Worm (Caenorhabditis elegans) whole organism, L2 larva: Measurements from ENCODE around the gene unc-84.

Experiments
- blmp-1 ChIP-seq: sonication (generic microtip); optimal IDR thresholded peaks from 2 replicates; lab custom pipeline; 2017; ENCODE audit warnings: missing genetic modification characterization, mild to moderate bottlenecking, missing compliant biosample characterization, antibody characterized with exemption, moderate library complexity; ENCODE audit not compliant: insufficient read depth
- crh-2 ChIP-seq: sonication (generic microtip); optimal IDR thresholded peaks from 2 replicates; lab custom pipeline; 2017; ENCODE audit warnings: missing biosample characterization, missing genetic modification characterization
- dmd-4 ChIP-seq: sonication (generic microtip); optimal IDR thresholded peaks from 2 replicates; lab custom pipeline; 2017; ENCODE audit warnings: missing biosample characterization, missing genetic modification characterization
- elt-3 ChIP-seq: sonication (generic microtip); optimal IDR thresholded peaks from 2 replicates; lab custom pipeline; 2017; ENCODE audit warnings: missing biosample characterization, missing genetic modification characterization
- fos-1 ChIP-seq: fragments of 150-350 bp; optimal IDR thresholded peaks from 2 replicates; lab custom pipeline; 2014; ENCODE audit warnings: missing biosample characterization, missing genetic modification characterization
- lin-39 ChIP-seq: fragments of 150-350 bp; optimal IDR thresholded peaks from 2 replicates; lab custom pipeline; 2014; ENCODE audit warnings: missing biosample characterization, missing genetic modification reagents, missing genetic modification characterization
- lsy-2 ChIP-seq, 2 experiments: fragments of 150-350 bp in 1 of 2; sonication (generic microtip) in 1 of 2; optimal IDR thresholded peaks; 2 replicates each; lab custom pipeline; 2014 to 2017; ENCODE audit warnings: missing biosample characterization in 2 of 2, missing genetic modification characterization in 2 of 2
- mab-5 ChIP-seq: fragments of 150-350 bp; optimal IDR thresholded peaks from 2 replicates; lab custom pipeline; 2014; ENCODE audit warnings: missing biosample characterization, missing genetic modification characterization
- nhr-23 ChIP-seq: fragments of 150-350 bp; optimal IDR thresholded peaks from 2 replicates; lab custom pipeline; 2014; ENCODE audit warnings: missing biosample characterization, missing genetic modification reagents, missing genetic modification characterization
- snpc-4 ChIP-seq: fragments of 150-350 bp; optimal IDR thresholded peaks from 2 replicates; lab custom pipeline; 2014; ENCODE audit warnings: missing biosample characterization, missing genetic modification characterization

DNA sequence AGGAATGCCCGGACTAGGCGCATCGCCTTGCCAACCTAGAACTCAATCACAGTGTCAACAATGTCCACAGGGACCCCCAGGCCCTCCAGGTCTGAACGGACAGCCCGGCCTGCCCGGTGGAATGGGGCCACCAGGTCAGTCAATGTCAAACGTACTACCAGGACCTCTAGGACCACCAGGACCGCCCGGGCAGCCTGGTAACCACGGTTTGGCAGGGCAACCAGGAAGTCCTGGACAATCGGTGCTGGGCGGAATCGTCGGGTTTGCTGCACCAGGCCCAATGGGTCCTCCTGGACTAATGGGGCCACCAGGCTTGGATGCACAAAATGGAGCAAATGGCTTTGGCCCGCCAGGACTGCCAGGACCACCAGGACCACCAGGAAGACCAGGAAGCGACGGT lies 6.1 kb downstream of the unc-84 start:
- TF ChIP-seq mab-5 (tag; lab: Kevin White, UChicago): no peak
- no peak for TF ChIP-seq crh-2
- no peak for TF ChIP-seq lsy-2 (tag; optimal IDR thresholded peaks at IDR 0.05; lab: Kevin White, UChicago)
- TF ChIP-seq nhr-23 (tag; lab: Kevin White, UChicago): no peak
- no peak for TF ChIP-seq snpc-4 (tag; lab: Kevin White, UChicago)
- TF ChIP-seq blmp-1 (tag; lab: Kevin White, UChicago): no peak
- TF ChIP-seq fos-1 (tag; lab: Kevin White, UChicago): no peak
- no peak for TF ChIP-seq dmd-4 (tag; lab: Kevin White, UChicago)
- TF ChIP-seq elt-3 (tag; lab: Kevin White, UChicago): no peak
- no peak for TF ChIP-seq lin-39 (tag; lab: Kevin White, UChicago)
